Worm (Caenorhabditis elegans): ENCODE data around the gene gln-6.

gln-6 gene

ce11 chrIV:9709205-9709604 lies 31.5 kb downstream of the gln-6 start, which contains the start of gene ant-1.3 (continued):
- no peak for TF ChIP-seq zip-4 (GFP tag; optimal IDR thresholded peaks at IDR 0.05)

ce11 chrIV:9706704-9707197 lies 34.0 kb downstream of the gln-6 start, which contains the start of the genes dcaf-1 and dph-3:
TSS of gene dcaf-1 (minus strand) at chrIV:9706723.
TSS of gene dph-3 (plus strand) at chrIV:9707147.
- TF ChIP-seq swsn-7 (tag; optimal IDR thresholded peaks at IDR 0.05) (peak; percentile 35), dpl-1 (GFP tag; optimal IDR thresholded peaks at IDR 0.05) (peak; percentile 34 to 68 (median 51)), blmp-1 (tag; optimal IDR thresholded peaks at IDR 0.05) (peak; percentile 55), efl-1 (optimal IDR thresholded peaks at IDR 0.05) (peak; percentile 42 to 55), efl-1 (GFP tag; optimal IDR thresholded peaks at IDR 0.05 in 1 of 2) (peak; percentile 55 to 89), elt-3 (tag; optimal IDR thresholded peaks at IDR 0.05) (peak in 1 of 6 experiments; percentile 9), nhr-20 (tag; optimal IDR thresholded peaks at IDR 0.05) (peak; percentile 32), snu-23 (GFP tag; optimal IDR thresholded peaks at IDR 0.05) (peak; percentile 57), nhr-47 (tag; optimal IDR thresholded peaks at IDR 0.05) (peak; percentile 36), C16A3.4 (tag; optimal IDR thresholded peaks at IDR 0.05) (peak; percentile 43), zip-4 (GFP tag; optimal IDR thresholded peaks at IDR 0.05) (no peak), lin-15B (tag; optimal IDR thresholded peaks at IDR 0.05) (peak; percentile 3), ztf-11 (tag; optimal IDR thresholded peaks at IDR 0.05) (no peak), tlp-1 (tag; optimal IDR thresholded peaks at IDR 0.05) (no peak), ceh-90 (tag; optimal IDR thresholded peaks at IDR 0.05) (no peak), hlh-17 (GFP tag; optimal IDR thresholded peaks at IDR 0.05; ENCODE audit: borderline replicate concordance) (no peak), nhr-90 (tag; optimal IDR thresholded peaks at IDR 0.05; ENCODE audit: poor library complexity) (peak; percentile 4), efl-3 (GFP tag; optimal IDR thresholded peaks at IDR 0.05) (no peak), unc-98 (GFP tag; IDR thresholded peaks at IDR 0.05) (no peak), ceh-63 (GFP tag; optimal IDR thresholded peaks at IDR 0.05) (no peak), lsy-2 (tag; optimal IDR thresholded peaks at IDR 0.05) (peak; percentile 96 to 99), lin-14 (GFP tag; optimal IDR thresholded peaks at IDR 0.05) (no peak), ceh-82 (tag; optimal IDR thresholded peaks at IDR 0.05) (peak in 2 of 3 experiments; percentile 23 to 35), irx-1 (tag; optimal IDR thresholded peaks at IDR 0.05) (no peak), nhr-77 (tag; optimal IDR thresholded peaks at IDR 0.05) (no peak), unc-86 (tag; optimal IDR thresholded peaks at IDR 0.05) (no peak), elt-2 (tag; optimal IDR thresholded peaks at IDR 0.05) (no peak), C34B4.2 (tag; optimal IDR thresholded peaks at IDR 0.05) (no peak), tbx-2 (tag; optimal IDR thresholded peaks at IDR 0.05) (no peak), mdl-1 (tag; optimal IDR thresholded peaks at IDR 0.05) (no peak), pqm-1 (tag; optimal IDR thresholded peaks at IDR 0.05) (no peak), xbp-1 (tag; optimal IDR thresholded peaks at IDR 0.05) (peak; percentile 16), F16B12.6 (tag; optimal IDR thresholded peaks at IDR 0.05) (peak; percentile 90), nhr-71 (tag; optimal IDR thresholded peaks at IDR 0.05) (peak; percentile 59), ama-1 (optimal IDR thresholded peaks at IDR 0.05) (no peak), lin-35 (GFP tag; optimal IDR thresholded peaks at IDR 0.05) (peak; percentile 50 to 65), skn-1 (tag; optimal IDR thresholded peaks at IDR 0.05) (peak; percentile 45), isw-1 (GFP tag; IDR thresholded peaks at IDR 0.05) (peak; percentile 17; the same call in 1 of the 2 replicates), hpl-2 (GFP tag; optimal IDR thresholded peaks at IDR 0.05) (no peak), mep-1 (tag; optimal IDR thresholded peaks at IDR 0.05) (peak; percentile 73), nhr-28 (tag; optimal IDR thresholded peaks at IDR 0.05) (no peak), pag-3 (tag; optimal IDR thresholded peaks at IDR 0.05; ENCODE audit: borderline replicate concordance, insufficient read depth) (no peak)
